Worm (Caenorhabditis elegans) whole organism, late embryonic: ENCODE data around the gene K08E5.5.

Source experiments
- ahr-1 ChIP-seq: sonication (generic microtip); optimal IDR thresholded peaks from 2 replicates; lab custom pipeline; 2016; ENCODE audit warnings: missing genetic modification characterization, missing compliant biosample characterization
- ama-1 ChIP-seq: fragments of 150-350 bp; optimal IDR thresholded peaks from 2 replicates; lab custom pipeline; 2014
- madf-2 ChIP-seq: sonication (generic microtip); optimal IDR thresholded peaks from 2 replicates; lab custom pipeline; 2017; ENCODE audit warnings: missing genetic modification characterization, missing compliant biosample characterization
- nhr-11 ChIP-seq: fragments of 150-350 bp; optimal IDR thresholded peaks from 2 replicates; lab custom pipeline; 2014; ENCODE audit warnings: missing biosample characterization, missing genetic modification characterization
- nhr-232 ChIP-seq: sonication (generic microtip); optimal IDR thresholded peaks from 2 replicates; lab custom pipeline; 2016; ENCODE audit warnings: missing genetic modification characterization, missing compliant biosample characterization
- tbx-2 ChIP-seq: sonication (generic microtip); optimal IDR thresholded peaks from 2 replicates; lab custom pipeline; 2016; ENCODE audit warnings: missing genetic modification characterization, missing compliant biosample characterization
- unc-86 ChIP-seq: sonication (generic microtip); optimal IDR thresholded peaks from 2 replicates; lab custom pipeline; 2016; ENCODE audit warnings: missing genetic modification characterization, missing compliant biosample characterization

- TF ChIP-seq nhr-11 = no peak
- no peak for TF ChIP-seq ama-1 (lab: Kevin White, UChicago)
- TF ChIP-seq ahr-1 (tag; lab: Kevin White, UChicago) = no peak
- no peak for TF ChIP-seq tbx-2 (tag; lab: Kevin White, UChicago)
- TF ChIP-seq unc-86 = no peak
- no peak for TF ChIP-seq madf-2
- no peak for TF ChIP-seq nhr-232 (tag; lab: Kevin White, UChicago)
These were observed 27.6 kb upstream of the K08E5.5 start for ce11 chrIII:10187840-10188239.
